Worm (Caenorhabditis elegans): ENCODE data around the gene vps-29.

- TF ChIP-seq sdc-2 (tag; optimal IDR thresholded peaks at IDR 0.05) (no peak), rnt-1 (tag; optimal IDR thresholded peaks at IDR 0.05) (no peak), syd-9 (tag; optimal IDR thresholded peaks at IDR 0.05) (no peak), nhr-11 (tag; optimal IDR thresholded peaks at IDR 0.05) (no peak), elt-4 (tag; optimal IDR thresholded peaks at IDR 0.05) (no peak)
Observed at ce11 chrIII:10126375-10126774, 13.5 kb upstream of the vps-29 start.

All from whole organism, late embryonic.